Worm (Caenorhabditis elegans) whole organism, young adult: ENCODE data around the gene prdx-2.
"Not testable (repeated sequence)": the region's sequence is repeated elsewhere in the genome, so short reads cannot be mapped to it uniquely, and the experiment has no call there.

Experiments used
- B0019.2 ChIP-seq: fragments of 200-800 bp; sonication (Bioruptor generic); conservative IDR thresholded peaks from 2 replicates; pipeline ENCODE4 v1.3.6; 2022; ENCODE audit warnings: missing genetic modification reagents, missing genetic modification characterization, missing compliant biosample characterization
- C06A6.2 ChIP-seq: fragments of 200-800 bp; sonication (Bioruptor generic); conservative IDR thresholded peaks from 2 replicates; pipeline ENCODE4 v1.3.6; 2022; ENCODE audit warnings: missing genetic modification characterization, missing compliant biosample characterization
- C17E4.6 ChIP-seq: fragments of 200-800 bp; sonication (Bioruptor generic); IDR thresholded peaks from 2 replicates; pipeline ENCODE4 v1.3.6; 2022; ENCODE audit warnings: missing genetic modification reagents, missing genetic modification characterization, missing compliant biosample characterization
- D2030.7 ChIP-seq: fragments of 200-800 bp; sonication (Bioruptor generic); IDR thresholded peaks from 2 replicates; pipeline ENCODE4 v1.3.6; 2022; ENCODE audit warnings: missing genetic modification reagents, missing genetic modification characterization, missing compliant biosample characterization
- F33H1.4 ChIP-seq: fragments of 200-800 bp; sonication (Bioruptor generic); IDR thresholded peaks from 2 replicates; pipeline ENCODE4 v1.3.6; 2022; ENCODE audit warnings: missing genetic modification reagents, missing genetic modification characterization, missing compliant biosample characterization
- K11D2.4 ChIP-seq: fragments of 200-800 bp; sonication (Bioruptor generic); IDR thresholded peaks from 2 replicates; pipeline ENCODE4 v1.3.6; 2022; ENCODE audit warnings: missing genetic modification reagents, missing genetic modification characterization, missing compliant biosample characterization
- Y53G8AR.9 ChIP-seq: fragments of 200-800 bp; sonication (Bioruptor generic); conservative IDR thresholded peaks from 2 replicates; pipeline ENCODE4 v1.3.6; 2022; ENCODE audit warnings: missing genetic modification reagents, missing genetic modification characterization, missing compliant biosample characterization
- Y56A3A.18 ChIP-seq: fragments of 200-800 bp; sonication (Bioruptor generic); IDR thresholded peaks from 2 replicates; pipeline ENCODE4 v1.3.6; 2022; ENCODE audit warnings: missing genetic modification reagents, missing genetic modification characterization, missing compliant biosample characterization
- Y67H2A.10 ChIP-seq: fragments of 200-800 bp; sonication (Bioruptor generic); conservative IDR thresholded peaks from 2 replicates; pipeline ENCODE4 v1.3.6; 2022; ENCODE audit warnings: missing genetic modification reagents, missing genetic modification characterization, missing compliant biosample characterization
- Y79H2A.3 ChIP-seq: fragments of 200-800 bp; sonication (Bioruptor generic); conservative IDR thresholded peaks from 2 replicates; pipeline ENCODE4 v1.3.6; 2022; ENCODE audit warnings: missing genetic modification reagents, missing genetic modification characterization, missing compliant biosample characterization
- Y95B8A.8 ChIP-seq: fragments of 200-800 bp; sonication (Bioruptor generic); IDR thresholded peaks from 2 replicates; pipeline ENCODE4 v1.3.6; 2022; ENCODE audit warnings: missing genetic modification reagents, missing genetic modification characterization, missing compliant biosample characterization
- aptf-2 ChIP-seq: fragments of 200-800 bp; sonication (Bioruptor generic); conservative IDR thresholded peaks from 2 replicates; pipeline ENCODE4 v1.3.6; 2022; ENCODE audit warnings: missing genetic modification reagents, missing genetic modification characterization, missing compliant biosample characterization
- aptf-3 ChIP-seq: fragments of 200-800 bp; sonication (Bioruptor generic); IDR thresholded peaks from 2 replicates; pipeline ENCODE4 v1.3.6; 2022; ENCODE audit warnings: missing genetic modification characterization, missing compliant biosample characterization
- attf-3 ChIP-seq: fragments of 200-800 bp; sonication (Bioruptor generic); conservative IDR thresholded peaks from 2 replicates; pipeline ENCODE4 v1.3.6; 2022; ENCODE audit warnings: missing genetic modification reagents, missing genetic modification characterization, missing compliant biosample characterization
- attf-5 ChIP-seq: fragments of 200-800 bp; sonication (Bioruptor generic); optimal IDR thresholded peaks from 2 replicates; lab custom pipeline; 2018; ENCODE audit warnings: mild to moderate bottlenecking, missing genetic modification characterization, missing compliant biosample characterization
- attf-6 ChIP-seq: fragments of 200-800 bp; sonication (Bioruptor generic); IDR thresholded peaks from 2 replicates; pipeline ENCODE4 v1.3.6; 2022; ENCODE audit warnings: missing genetic modification reagents, missing genetic modification characterization, missing compliant biosample characterization
- bed-2 ChIP-seq: fragments of 200-800 bp; sonication (Bioruptor generic); IDR thresholded peaks from 2 replicates; pipeline ENCODE4 v1.3.6; 2022; ENCODE audit warnings: missing genetic modification reagents, missing genetic modification characterization, missing compliant biosample characterization
- cebp-1 ChIP-seq, 2 experiments: fragments of 200-800 bp in 1 of 2; sonication (Bioruptor generic) in 1 of 2; sonication (generic microtip) in 1 of 2; IDR thresholded peaks in 1 of 2; optimal IDR thresholded peaks in 1 of 2; 2 replicates each; pipeline versions ENCODE4 v1.3.6 to Lab custom; 2017 to 2022; ENCODE audit warnings: missing compliant biosample characterization in 2 of 2, missing genetic modification characterization in 2 of 2, mild to moderate bottlenecking in 1 of 2, missing genetic modification reagents in 1 of 2, moderate library complexity in 1 of 2
- ceh-100 ChIP-seq: fragments of 200-800 bp; sonication (Bioruptor generic); IDR thresholded peaks from 2 replicates; pipeline ENCODE4 v1.3.6; 2022; ENCODE audit warnings: missing genetic modification reagents, missing genetic modification characterization, missing compliant biosample characterization
- ceh-91 ChIP-seq: fragments of 200-800 bp; sonication (Bioruptor generic); IDR thresholded peaks from 2 replicates; pipeline ENCODE4 v1.3.6; 2022; ENCODE audit warnings: missing genetic modification reagents, missing genetic modification characterization, missing compliant biosample characterization
- dox-1 ChIP-seq: fragments of 200-800 bp; sonication (Bioruptor generic); IDR thresholded peaks from 2 replicates; pipeline ENCODE4 v1.3.6; 2022; ENCODE audit warnings: missing genetic modification reagents, missing genetic modification characterization, missing compliant biosample characterization
- dpl-1 ChIP-seq: fragments of 150-350 bp; optimal IDR thresholded peaks from 2 replicates; lab custom pipeline; 2014; ENCODE audit warnings: missing biosample characterization, missing genetic modification reagents, missing genetic modification characterization
- efl-1 ChIP-seq: fragments of 150-350 bp; optimal IDR thresholded peaks from 2 replicates; lab custom pipeline; 2014; ENCODE audit warnings: missing biosample characterization, missing genetic modification reagents, missing genetic modification characterization
- egl-18 ChIP-seq: fragments of 200-800 bp; sonication (Bioruptor generic); IDR thresholded peaks from 2 replicates; pipeline ENCODE4 v1.3.6; 2022; ENCODE audit warnings: missing genetic modification reagents, missing genetic modification characterization, missing compliant biosample characterization
- egl-44 ChIP-seq: fragments of 200-800 bp; sonication (Bioruptor generic); IDR thresholded peaks from 2 replicates; pipeline ENCODE4 v1.3.6; 2022; ENCODE audit warnings: missing genetic modification reagents, missing genetic modification characterization, missing compliant biosample characterization
- egrh-3 ChIP-seq: fragments of 200-800 bp; sonication (Bioruptor generic); IDR thresholded peaks from 2 replicates; pipeline ENCODE4 v1.3.6; 2022; ENCODE audit warnings: missing genetic modification reagents, missing genetic modification characterization, missing compliant biosample characterization
- ekl-4 ChIP-seq: fragments of 200-800 bp; sonication (Bioruptor generic); IDR thresholded peaks from 2 replicates; pipeline ENCODE4 v1.3.6; 2022; ENCODE audit warnings: missing genetic modification reagents, missing genetic modification characterization, missing compliant biosample characterization
- hmg-1.2 ChIP-seq: fragments of 200-800 bp; sonication (Bioruptor generic); IDR thresholded peaks from 2 replicates; pipeline ENCODE4 v1.3.6; 2022; ENCODE audit warnings: missing genetic modification reagents, missing genetic modification characterization, missing compliant biosample characterization
- hsf-1 ChIP-seq: fragments of 200-800 bp; sonication (Bioruptor generic); IDR thresholded peaks from 2 replicates; pipeline ENCODE4 v1.3.6; 2022; ENCODE audit warnings: missing genetic modification reagents, missing genetic modification characterization, missing compliant biosample characterization
- let-526 ChIP-seq: fragments of 200-800 bp; sonication (Bioruptor generic); IDR thresholded peaks from 2 replicates; pipeline ENCODE4 v1.3.6; 2022; ENCODE audit warnings: missing genetic modification reagents, missing genetic modification characterization, missing compliant biosample characterization
- lin-26 ChIP-seq: fragments of 200-800 bp; sonication (Bioruptor generic); IDR thresholded peaks from 2 replicates; pipeline ENCODE4 v1.3.6; 2022; ENCODE audit warnings: missing genetic modification reagents, missing genetic modification characterization, missing compliant biosample characterization
- lin-40 ChIP-seq: sonication (generic microtip); optimal IDR thresholded peaks from 2 replicates; lab custom pipeline; 2016; ENCODE audit warnings: missing genetic modification characterization, mild to moderate bottlenecking, missing compliant biosample characterization, missing genotype, missing genetic modification reagents
- lin-54 ChIP-seq: fragments of 200-800 bp; sonication (Bioruptor generic); optimal IDR thresholded peaks from 2 replicates; lab custom pipeline; 2018; ENCODE audit warnings: mild to moderate bottlenecking, missing genetic modification characterization, missing compliant biosample characterization
- lir-1 ChIP-seq: fragments of 200-800 bp; sonication (Bioruptor generic); conservative IDR thresholded peaks from 2 replicates; pipeline ENCODE4 v1.3.6; 2022; ENCODE audit warnings: missing genetic modification reagents, missing genetic modification characterization, missing compliant biosample characterization
- madf-3 ChIP-seq: fragments of 200-800 bp; sonication (Bioruptor generic); IDR thresholded peaks from 2 replicates; pipeline ENCODE4 v1.3.6; 2022; ENCODE audit warnings: missing genetic modification reagents, missing genetic modification characterization, missing compliant biosample characterization
- madf-8 ChIP-seq: fragments of 200-800 bp; sonication (Bioruptor generic); conservative IDR thresholded peaks from 2 replicates; pipeline ENCODE4 v1.3.6; 2022; ENCODE audit warnings: missing genetic modification reagents, missing genetic modification characterization, missing compliant biosample characterization
- mcd-1 ChIP-seq: fragments of 200-800 bp; sonication (Bioruptor generic); IDR thresholded peaks from 2 replicates; pipeline ENCODE4 v1.3.6; 2022; ENCODE audit warnings: missing genetic modification reagents, missing genetic modification characterization, missing compliant biosample characterization
- nfyb-1 ChIP-seq: fragments of 200-800 bp; sonication (Bioruptor generic); IDR thresholded peaks from 2 replicates; pipeline ENCODE4 v1.3.6; 2022; ENCODE audit warnings: missing genetic modification reagents, missing genetic modification characterization, missing compliant biosample characterization
- nhr-80 ChIP-seq: sonication (generic microtip); optimal IDR thresholded peaks from 2 replicates; lab custom pipeline; 2016; ENCODE audit warnings: missing genetic modification characterization, missing compliant biosample characterization
- pbrm-1 ChIP-seq: fragments of 200-800 bp; sonication (Bioruptor generic); IDR thresholded peaks from 2 replicates; pipeline ENCODE4 v1.3.6; 2022; ENCODE audit warnings: missing genetic modification reagents, missing genetic modification characterization, missing compliant biosample characterization
- rcor-1 ChIP-seq: fragments of 200-800 bp; sonication (Bioruptor generic); IDR thresholded peaks from 2 replicates; pipeline ENCODE4 v1.3.6; 2022; ENCODE audit warnings: missing genetic modification reagents, missing genetic modification characterization, missing compliant biosample characterization
- sea-2 ChIP-seq: fragments of 200-800 bp; sonication (Bioruptor generic); IDR thresholded peaks from 2 replicates; pipeline ENCODE4 v1.3.6; 2022; ENCODE audit warnings: missing genetic modification characterization, missing compliant biosample characterization
- snpc-4 ChIP-seq, 5 experiments: fragments of 150-350 bp in 1 of 5; sonication (generic microtip) in 4 of 5; optimal IDR thresholded peaks; 2 replicates each; lab custom pipeline; 2014 to 2018; ENCODE audit warnings: missing genetic modification characterization in 5 of 5, missing biosample characterization in 3 of 5, antibody characterized with exemption in 2 of 5, mild to moderate bottlenecking in 2 of 5, missing compliant biosample characterization in 2 of 5, missing genotype in 2 of 5, moderate library complexity in 2 of 5, missing genetic modification reagents in 1 of 5
- tbp1 ChIP-seq: fragments of 200-800 bp; sonication (Bioruptor generic); optimal IDR thresholded peaks from 2 replicates; lab custom pipeline; 2018; ENCODE audit warnings: mild to moderate bottlenecking, missing genetic modification characterization, missing compliant biosample characterization
- ztf-18 ChIP-seq: sonication (generic microtip); optimal IDR thresholded peaks from 2 replicates; lab custom pipeline; 2016; ENCODE audit warnings: missing genotype, mild to moderate bottlenecking, missing genetic modification characterization, missing compliant biosample characterization
- ztf-25 ChIP-seq: fragments of 200-800 bp; sonication (Bioruptor generic); IDR thresholded peaks from 2 replicates; pipeline ENCODE4 v1.3.6; 2022; ENCODE audit warnings: missing genetic modification reagents, missing genetic modification characterization, missing compliant biosample characterization

The prdx-2 gene

ce11 chrII:5346350-5346749 is 31.6 kb upstream of the prdx-2 start:
- TF ChIP-seq B0019.2 (peak; percentile 78), tbp1 (GFP tag; lab: Kevin White, UChicago) (peak; percentile 16), lin-26 (GFP tag; lab: Robert Waterston, UW) (peak; percentile 78), nfyb-1 (GFP tag; lab: Robert Waterston, UW) (peak; percentile 95), lin-40 (tag; lab: Kevin White, UChicago) (peak; percentile 37), snpc-4 (tag; optimal IDR thresholded peaks at IDR 0.05; lab: Kevin White, UChicago) (peak in 1 of 4 experiments; percentile 36), ztf-25 (GFP tag; lab: Robert Waterston, UW) (peak; percentile 75; the same call in 1 of the 2 replicates), lin-54 (GFP tag; lab: Kevin White, UChicago) (peak; percentile 89), C06A6.2 (GFP tag; lab: Robert Waterston, UW) (peak; percentile 100), ceh-100 (GFP tag; lab: Robert Waterston, UW) (peak; percentile 94), C17E4.6 (GFP tag; lab: Robert Waterston, UW) (peak; percentile 85), hsf-1 (GFP tag; lab: Robert Waterston, UW) (peak; percentile 69; the same call in 1 of the 2 replicates), pbrm-1 (GFP tag; lab: Robert Waterston, UW) (peak; percentile 96), Y56A3A.18 (GFP tag; lab: Robert Waterston, UW) (peak; percentile 91), ceh-91 (GFP tag; lab: Robert Waterston, UW) (peak; percentile 87), egl-44 (GFP tag; lab: Robert Waterston, UW) (peak; percentile 74), bed-2 (GFP tag; lab: Robert Waterston, UW) (peak; percentile 67; the same call in 1 of the 2 replicates), dox-1 (peak; percentile 98), cebp-1 (GFP tag; IDR thresholded peaks at IDR 0.05; lab: Robert Waterston, UW) (peak; percentile 83), cebp-1 (tag; optimal IDR thresholded peaks at IDR 0.05; lab: Kevin White, UChicago) (peak; percentile 46), let-526 (GFP tag; lab: Robert Waterston, UW) (peak; percentile 89), ztf-18 (tag; lab: Kevin White, UChicago) (peak; percentile 11), sea-2 (0 out of 2 replicates have a peak, but pooled peaks have one; percentile 50), Y95B8A.8 (GFP tag; lab: Robert Waterston, UW) (peak; percentile 91), madf-8 (peak; percentile 58), nhr-80 (tag; lab: Kevin White, UChicago) (peak; percentile 1), Y53G8AR.9 (peak; percentile 77; the same call in 1 of the 2 replicates), ekl-4 (GFP tag; lab: Robert Waterston, UW) (peak; percentile 95), aptf-2 (GFP tag; lab: Robert Waterston, UW) (peak; percentile 61; the same call in 1 of the 2 replicates), Y67H2A.10 (peak; percentile 63; the same call in 1 of the 2 replicates), efl-1 (peak; percentile 53), attf-5 (peak; percentile 72), egrh-3 (GFP tag; lab: Robert Waterston, UW) (peak; percentile 73), madf-3 (0 out of 2 replicates have a peak, but pooled peaks have one; percentile 70), F33H1.4 (GFP tag; lab: Robert Waterston, UW) (peak; percentile 70), K11D2.4 (GFP tag; lab: Robert Waterston, UW) (peak; percentile 89), D2030.7 (GFP tag; lab: Robert Waterston, UW) (peak; percentile 90), hmg-1.2 (GFP tag; lab: Robert Waterston, UW) (peak; percentile 74), attf-6 (GFP tag; lab: Robert Waterston, UW) (peak; percentile 57; the same call in 1 of the 2 replicates), dpl-1 (peak; percentile 55), rcor-1 (GFP tag; lab: Robert Waterston, UW) (peak; percentile 88), attf-3 (GFP tag; lab: Robert Waterston, UW) (peak; percentile 74), mcd-1 (peak; percentile 99), lir-1 (GFP tag; lab: Robert Waterston, UW) (peak; percentile 57; the same call in 1 of the 2 replicates), egl-18 (GFP tag; lab: Robert Waterston, UW) (0 out of 2 replicates have a peak, but pooled peaks have one; percentile 25), aptf-3 (GFP tag; lab: Robert Waterston, UW) (0 out of 2 replicates have a peak, but pooled peaks have one; percentile 14), Y79H2A.3 (peak; percentile 74; the same call in 1 of the 2 replicates)
- TF ChIP-seq snpc-4 (GFP tag; optimal IDR thresholded peaks at IDR 0.05; lab: Kevin White, UChicago) = not testable (repeated sequence)
